Worm (Caenorhabditis elegans) whole organism, L4 larva: ENCODE results near the gene nhr-3.

Source experiments
- dpl-1 ChIP-seq: fragments of 150-350 bp; optimal IDR thresholded peaks from 2 replicates; lab custom pipeline; 2014; ENCODE audit warnings: missing biosample characterization, missing genetic modification reagents, missing genetic modification characterization
- lin-39 ChIP-seq: fragments of 150-350 bp; optimal IDR thresholded peaks from 2 replicates; lab custom pipeline; 2014; ENCODE audit warnings: missing biosample characterization, missing genetic modification reagents, missing genetic modification characterization
- mep-1 ChIP-seq: fragments of 150-350 bp; sonication (generic microtip); optimal IDR thresholded peaks from 3 replicates; lab custom pipeline; 2014; ENCODE audit warnings: missing biosample characterization, missing genetic modification characterization

DNA sequence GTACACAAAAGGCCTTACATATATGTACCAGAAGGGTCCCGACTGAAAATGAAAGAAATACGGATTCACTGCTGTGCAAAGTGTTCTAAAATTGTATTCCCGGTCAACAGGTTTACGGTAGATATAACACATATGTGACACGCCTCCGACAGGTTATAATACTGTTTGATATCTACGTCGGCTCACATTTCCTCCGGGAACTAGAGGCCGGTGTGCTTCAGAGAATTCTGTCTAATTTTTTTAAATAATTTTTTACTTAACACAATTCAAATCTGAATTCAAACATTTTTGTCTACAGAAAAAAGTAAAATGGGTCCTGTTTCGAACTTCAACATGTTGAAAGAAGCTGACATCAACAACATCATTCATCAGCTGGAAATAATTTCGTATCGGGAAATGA, 15.1 kb upstream of the nhr-3 start, which contains the start of gene T24C2.3:
- TF ChIP-seq dpl-1 (GFP tag; lab: Kevin White, UChicago) (no peak), mep-1 (no peak), lin-39 (tag; lab: Kevin White, UChicago) (no peak)
